Fruit fly (Drosophila melanogaster): ENCODE measurements around the gene Cyp313a5.
A peak's percentile ranks its signal among the peaks of the same experiment; 100 is the strongest.

Cyp313a5 gene

dm6 chr3R:12259013-12259412 lies 24.5 kb upstream of the Cyp313a5 start:
- TF ChIP-seq svp (GFP tag) (peak; percentile 100), Eip78C (GFP tag) (peak; percentile 58), CG9139 (GFP tag; optimal IDR thresholded peaks at IDR 0.05) (no peak)

dm6 chr3R:12258437-12258836 lies 24.0 kb upstream of the Cyp313a5 start, which contains the start of the genes CG44037 and svp:
TSS of gene CG44037 (plus strand) at chr3R:12258737.
TSS of gene svp (plus strand) at chr3R:12258737.
- no peak for TF ChIP-seq CG6276 (GFP tag; optimal IDR thresholded peaks at IDR 0.05)
- no peak for TF ChIP-seq dsx (GFP tag; optimal IDR thresholded peaks at IDR 0.05; ENCODE audit: poor library complexity, severe bottlenecking)
- no peak for TF ChIP-seq CG11762 (GFP tag; optimal IDR thresholded peaks at IDR 0.05; ENCODE audit: insufficient read depth)
- TF ChIP-seq CG15336 (GFP tag; IDR thresholded peaks at IDR 0.05): no peak
- TF ChIP-seq fd85E (GFP tag; optimal IDR thresholded peaks at IDR 0.05): no peak
- TF ChIP-seq Gug (GFP tag; IDR thresholded peaks at IDR 0.05): no peak
- no peak for TF ChIP-seq Hr38 (GFP tag; optimal IDR thresholded peaks at IDR 0.05)
- TF ChIP-seq CG7368 (GFP tag; optimal IDR thresholded peaks at IDR 0.05): no peak
- no peak for TF ChIP-seq Ets96B (tag; optimal IDR thresholded peaks at IDR 0.05)
- no peak for TF ChIP-seq lz (GFP tag; optimal IDR thresholded peaks at IDR 0.05)
- TF ChIP-seq CG3032 (tag; optimal IDR thresholded peaks at IDR 0.05): no peak
- no peak for TF ChIP-seq CG10631 (GFP tag; optimal IDR thresholded peaks at IDR 0.05)
- TF ChIP-seq Blimp-1 (GFP tag; optimal IDR thresholded peaks at IDR 0.05): no peak
- no peak for TF ChIP-seq Lpt (GFP tag; optimal IDR thresholded peaks at IDR 0.05)
- TF ChIP-seq CG9139 (GFP tag; optimal IDR thresholded peaks at IDR 0.05): no peak
- TF ChIP-seq pdm3 (GFP tag; optimal IDR thresholded peaks at IDR 0.05): no peak
- no peak for TF ChIP-seq Met (GFP tag; optimal IDR thresholded peaks at IDR 0.05)
- no peak for TF ChIP-seq Smox (GFP tag; optimal IDR thresholded peaks at IDR 0.05)

- TF ChIP-seq spab (GFP tag; optimal IDR thresholded peaks at IDR 0.05) (no peak), CG8119 (GFP tag; IDR thresholded peaks at IDR 0.05) (no peak), CG7368 (GFP tag; optimal IDR thresholded peaks at IDR 0.05) (no peak), eg (GFP tag; IDR thresholded peaks at IDR 0.05) (no peak), net (GFP tag; optimal IDR thresholded peaks at IDR 0.05) (no peak), acj6 (GFP tag; optimal IDR thresholded peaks at IDR 0.05) (no peak), Smox (GFP tag; optimal IDR thresholded peaks at IDR 0.05) (no peak), CG6854 (GFP tag; optimal IDR thresholded peaks at IDR 0.05) (no peak), CG32006 (GFP tag; optimal IDR thresholded peaks at IDR 0.05) (no peak), OdsH (GFP tag; optimal IDR thresholded peaks at IDR 0.05) (no peak), Sox102F (GFP tag; optimal IDR thresholded peaks at IDR 0.05) (no peak), Hr38 (GFP tag; optimal IDR thresholded peaks at IDR 0.05) (no peak), Eip93F (GFP tag; optimal IDR thresholded peaks at IDR 0.05) (no peak), Blimp-1 (GFP tag; optimal IDR thresholded peaks at IDR 0.05) (no peak)
These were observed 19.4 kb upstream of the Cyp313a5 start, which contains the start of gene CG3942 for dm6 chr3R:12253887-12254286. TSS of gene CG3942 (plus strand) at chr3R:12254187.

dm6 chr3R:12252457-12253065 lies 18.1 kb upstream of the Cyp313a5 start:
- TF ChIP-seq Gug (GFP tag; IDR thresholded peaks at IDR 0.05): no peak
- no peak for TF ChIP-seq pdm3 (GFP tag; optimal IDR thresholded peaks at IDR 0.05)
- no peak for TF ChIP-seq Ets21C (GFP tag; optimal IDR thresholded peaks at IDR 0.05)
- TF ChIP-seq net (GFP tag; optimal IDR thresholded peaks at IDR 0.05): no peak
- no peak for TF ChIP-seq Smox (GFP tag; optimal IDR thresholded peaks at IDR 0.05)
- TF ChIP-seq dsx (GFP tag; optimal IDR thresholded peaks at IDR 0.05; ENCODE audit: poor library complexity, severe bottlenecking): no peak
- TF ChIP-seq CG16779 (tag; optimal IDR thresholded peaks at IDR 0.05): no peak
- no peak for TF ChIP-seq CG3032 (tag; optimal IDR thresholded peaks at IDR 0.05)
- TF ChIP-seq eg (GFP tag; IDR thresholded peaks at IDR 0.05): no peak
- no peak for TF ChIP-seq spab (GFP tag; optimal IDR thresholded peaks at IDR 0.05)
- TF ChIP-seq Sox14 (GFP tag; optimal IDR thresholded peaks at IDR 0.05): no peak
- TF ChIP-seq dac (GFP tag; optimal IDR thresholded peaks at IDR 0.05): no peak
- no peak for TF ChIP-seq Lpt (GFP tag; optimal IDR thresholded peaks at IDR 0.05)
- TF ChIP-seq CG1621 (tag; optimal IDR thresholded peaks at IDR 0.05): no peak
- no peak for TF ChIP-seq vri (GFP tag; optimal IDR thresholded peaks at IDR 0.05)
- no peak for TF ChIP-seq CG6276 (GFP tag; optimal IDR thresholded peaks at IDR 0.05)
- no peak for TF ChIP-seq CG31627 (GFP tag; optimal IDR thresholded peaks at IDR 0.05)
